Fruit fly (Drosophila melanogaster): Measurements from ENCODE around the gene mtgo.

mtgo gene

dm6 chr2L:16534174-16534835 lies 10.5 kb upstream of the mtgo start (continued):
- TF ChIP-seq Asciz (GFP tag; optimal IDR thresholded peaks at IDR 0.05) (peak; percentile 67), CG10979 (tag; optimal IDR thresholded peaks at IDR 0.05) (no peak), CG18599 (GFP tag; optimal IDR thresholded peaks at IDR 0.05) (peak; percentile 50), CG3065 (GFP tag; optimal IDR thresholded peaks at IDR 0.05) (peak; percentile 68), CG2202 (tag; optimal IDR thresholded peaks at IDR 0.05) (peak; percentile 39), tin (GFP tag; optimal IDR thresholded peaks at IDR 0.05) (no peak), CG12219 (GFP tag; optimal IDR thresholded peaks at IDR 0.05) (peak; percentile 55), Dref (GFP tag; IDR thresholded peaks at IDR 0.05) (no peak), H2.0 (GFP tag; IDR thresholded peaks at IDR 0.05) (no peak), HLH3B (GFP tag; IDR thresholded peaks at IDR 0.05) (peak; percentile 47; the same call in 1 of the 2 replicates), CG17385 (GFP tag; optimal IDR thresholded peaks at IDR 0.05) (peak; percentile 46), bab2 (GFP tag; optimal IDR thresholded peaks at IDR 0.05) (peak; percentile 20), Usf (GFP tag; optimal IDR thresholded peaks at IDR 0.05) (no peak), bcd (GFP tag; optimal IDR thresholded peaks at IDR 0.05) (peak; percentile 14), p53 (GFP tag; optimal IDR thresholded peaks at IDR 0.05) (no peak), Hr78 (GFP tag; optimal IDR thresholded peaks at IDR 0.05) (no peak), CG8281 (tag; optimal IDR thresholded peaks at IDR 0.05) (no peak), CG10543 (GFP tag; optimal IDR thresholded peaks at IDR 0.05) (peak; percentile 43), CG14710 (tag; optimal IDR thresholded peaks at IDR 0.05) (no peak), NC2α (GFP tag; optimal IDR thresholded peaks at IDR 0.05) (no peak), CG9876 (GFP tag; optimal IDR thresholded peaks at IDR 0.05) (peak; percentile 12), fd64A (GFP tag; optimal IDR thresholded peaks at IDR 0.05) (peak; percentile 89), Doc2 (GFP tag; IDR thresholded peaks at IDR 0.05) (no peak), Chrac-16 (GFP tag; optimal IDR thresholded peaks at IDR 0.05) (no peak), CG2199 (GFP tag; IDR thresholded peaks at IDR 0.05) (peak; percentile 88; the same call in 1 of the 3 replicates), CG5180 (GFP tag; optimal IDR thresholded peaks at IDR 0.05) (peak; percentile 18), dysf (GFP tag; IDR thresholded peaks at IDR 0.05) (peak; percentile 28; the same call in 1 of the 3 replicates), Atf3 (GFP tag; optimal IDR thresholded peaks at IDR 0.05) (peak; percentile 24), HmgZ (tag; optimal IDR thresholded peaks at IDR 0.05) (peak; percentile 49), pros (GFP tag; optimal IDR thresholded peaks at IDR 0.05) (peak; percentile 20), CG10209 (GFP tag; optimal IDR thresholded peaks at IDR 0.05) (no peak), D19B (GFP tag; optimal IDR thresholded peaks at IDR 0.05) (no peak), sc (optimal IDR thresholded peaks at IDR 0.05) (no peak), sc (GFP tag; optimal IDR thresholded peaks at IDR 0.05) (no peak), kay (GFP tag; optimal IDR thresholded peaks at IDR 0.05) (peak; percentile 3), cad (GFP tag; optimal IDR thresholded peaks at IDR 0.05) (no peak), CG1233 (GFP tag; optimal IDR thresholded peaks at IDR 0.05) (no peak), Jarid2 (GFP tag; optimal IDR thresholded peaks at IDR 0.05) (peak; percentile 37), CG8290 (GFP tag; optimal IDR thresholded peaks at IDR 0.05) (no peak), CG8290 (tag; optimal IDR thresholded peaks at IDR 0.05) (peak in 1 of 2 experiments; percentile 54), hb (GFP tag; IDR thresholded peaks at IDR 0.05; ENCODE audit: partially characterized antibody) (no peak), Drgx (GFP tag; IDR thresholded peaks at IDR 0.05) (peak; percentile 74), gem (tag; optimal IDR thresholded peaks at IDR 0.05) (no peak), CG6272 (GFP tag; IDR thresholded peaks at IDR 0.05) (no peak), Eip74EF (GFP tag; optimal IDR thresholded peaks at IDR 0.05) (peak in 1 of 2 experiments; percentile 95), Sry-δ (GFP tag; optimal IDR thresholded peaks at IDR 0.05) (no peak), CG42726 (GFP tag; IDR thresholded peaks at IDR 0.05; ENCODE audit: partially characterized antibody) (no peak), CG15601 (tag; optimal IDR thresholded peaks at IDR 0.05) (peak; percentile 35), CG12391 (tag; optimal IDR thresholded peaks at IDR 0.05) (no peak), CG1529 (GFP tag; optimal IDR thresholded peaks at IDR 0.05) (peak; percentile 39)

Data from whole organism, embryonic.